Fruit fly (Drosophila melanogaster): ENCODE measurements around the gene CG33271.
A peak's percentile ranks its signal among the peaks of the same experiment; 100 is the strongest.

CG33271 gene

dm6 chr3L:11582097-11582496 lies 4.8 kb upstream of the CG33271 start, which contains the start of gene CG33269:
CG33269 (minus strand) TSS chr3L:11582197.
- TF ChIP-seq CG10147 (GFP tag; optimal IDR thresholded peaks at IDR 0.05) = no peak
- no peak for TF ChIP-seq CG2199 (GFP tag; IDR thresholded peaks at IDR 0.05)
- TF ChIP-seq pzg (GFP tag; optimal IDR thresholded peaks at IDR 0.05) = no peak
- TF ChIP-seq ci (GFP tag; IDR thresholded peaks at IDR 0.05) = no peak
- TF ChIP-seq repo (GFP tag; optimal IDR thresholded peaks at IDR 0.05) = no peak
- TF ChIP-seq CG7271 (tag; optimal IDR thresholded peaks at IDR 0.05) = no peak
- TF ChIP-seq peb (GFP tag; IDR thresholded peaks at IDR 0.05) = no peak
- no peak for TF ChIP-seq tup (GFP tag; optimal IDR thresholded peaks at IDR 0.05)
- no peak for TF ChIP-seq E2f2 (GFP tag; IDR thresholded peaks at IDR 0.05)
- TF ChIP-seq croc (GFP tag; conservative IDR thresholded peaks at IDR 0.05) = no peak
- no peak for TF ChIP-seq her (GFP tag; optimal IDR thresholded peaks at IDR 0.05)
- no peak for TF ChIP-seq nerfin-2 (GFP tag; IDR thresholded peaks at IDR 0.05; ENCODE audit: partially characterized antibody)
- TF ChIP-seq sens (GFP tag) = no peak
- TF ChIP-seq Meics (GFP tag; optimal IDR thresholded peaks at IDR 0.05) = no peak
- no peak for TF ChIP-seq CG11723 (GFP tag; optimal IDR thresholded peaks at IDR 0.05)
- no peak for TF ChIP-seq Atf3 (GFP tag; optimal IDR thresholded peaks at IDR 0.05)

dm6 chr3L:11580919-11581318 lies 3.6 kb upstream of the CG33271 start, which contains the start of gene CG43391:
CG43391 (minus strand) TSS chr3L:11581019.
- TF ChIP-seq trem (tag; optimal IDR thresholded peaks at IDR 0.05) = no peak
- TF ChIP-seq zf30C (GFP tag; optimal IDR thresholded peaks at IDR 0.05) = no peak
- TF ChIP-seq Oli (tag; optimal IDR thresholded peaks at IDR 0.05) = no peak
- no peak for TF ChIP-seq Nf-YA (GFP tag; IDR thresholded peaks at IDR 0.05)
- no peak for TF ChIP-seq zfh2 (GFP tag; optimal IDR thresholded peaks at IDR 0.05)
- no peak for TF ChIP-seq ftz-f1 (GFP tag; optimal IDR thresholded peaks at IDR 0.05)
- no peak for TF ChIP-seq CG7987 (GFP tag; optimal IDR thresholded peaks at IDR 0.05)
- no peak for TF ChIP-seq sim (GFP tag; IDR thresholded peaks at IDR 0.05)
- no peak for TF ChIP-seq CG8290 (GFP tag; optimal IDR thresholded peaks at IDR 0.05)
- no peak for TF ChIP-seq CG8290 (tag; optimal IDR thresholded peaks at IDR 0.05)
- TF ChIP-seq sisA (GFP tag; IDR thresholded peaks at IDR 0.05) = no peak
- no peak for TF ChIP-seq CG1647 (GFP tag; optimal IDR thresholded peaks at IDR 0.05)

- TF ChIP-seq chm (GFP tag; IDR thresholded peaks at IDR 0.05) = no peak
- TF ChIP-seq fd102C (GFP tag; optimal IDR thresholded peaks at IDR 0.05) = no peak
- TF ChIP-seq pnt (GFP tag; optimal IDR thresholded peaks at IDR 0.05) = no peak
- TF ChIP-seq danr (GFP tag; IDR thresholded peaks at IDR 0.05) = peak; percentile 9; the same call in 1 of the 2 replicates
- peak; percentile 64 for TF ChIP-seq sd (tag; optimal IDR thresholded peaks at IDR 0.05)
- peak; percentile 2 for TF ChIP-seq trh (GFP tag; optimal IDR thresholded peaks at IDR 0.05)
- no peak for TF ChIP-seq ara (GFP tag; IDR thresholded peaks at IDR 0.05)
- TF ChIP-seq CG15011 (GFP tag; optimal IDR thresholded peaks at IDR 0.05) = peak; percentile 65
- no peak for TF ChIP-seq unc-4 (GFP tag; IDR thresholded peaks at IDR 0.05; ENCODE audit: partially characterized antibody)
- TF ChIP-seq CG5953 (GFP tag; IDR thresholded peaks at IDR 0.05) = no peak
- TF ChIP-seq gsb-n (tag; optimal IDR thresholded peaks at IDR 0.05) = no peak
- peak in 1 of 2 experiments; percentile 31 for TF ChIP-seq dpn (GFP tag; optimal IDR thresholded peaks at IDR 0.05)
- TF ChIP-seq maf-S (GFP tag; optimal IDR thresholded peaks at IDR 0.05) = peak; percentile 7
- TF ChIP-seq BtbVII (GFP tag; optimal IDR thresholded peaks at IDR 0.05) = peak; percentile 83
- TF ChIP-seq CG8290 (GFP tag; optimal IDR thresholded peaks at IDR 0.05) = no peak
- TF ChIP-seq CG8290 (tag; optimal IDR thresholded peaks at IDR 0.05) = peak in 1 of 2 experiments; percentile 96
- no peak for TF ChIP-seq sqz (GFP tag; optimal IDR thresholded peaks at IDR 0.05)
- peak; percentile 92 for TF ChIP-seq fd3F (GFP tag; optimal IDR thresholded peaks at IDR 0.05)
- no peak for TF ChIP-seq ro (GFP tag; IDR thresholded peaks at IDR 0.05)
- no peak for TF ChIP-seq Hr39 (optimal IDR thresholded peaks at IDR 0.05)
- no peak for TF ChIP-seq CG7372 (GFP tag; IDR thresholded peaks at IDR 0.05)
- TF ChIP-seq CG6689 (GFP tag; IDR thresholded peaks at IDR 0.05) = no peak
- no peak for TF ChIP-seq zen (tag; optimal IDR thresholded peaks at IDR 0.05)
- peak; percentile 39 for TF ChIP-seq scrt (GFP tag; optimal IDR thresholded peaks at IDR 0.05)
- TF ChIP-seq rib (GFP tag; IDR thresholded peaks at IDR 0.05) = no peak
- peak; percentile 7 for TF ChIP-seq grn (GFP tag; optimal IDR thresholded peaks at IDR 0.05)
Observed at dm6 chr3L:11579919-11580318, 2.6 kb upstream of the CG33271 start, which contains the start of gene CG43390. CG43390 (minus strand) TSS chr3L:11579950.

Data from whole organism, embryonic.